Fruit fly (Drosophila melanogaster): ENCODE measurements around the gene sgl.

Gene sgl

dm6 chr3L:6981823-6982222 is 17.3 kb upstream of the sgl start (continued):
- no peak for TF ChIP-seq CG17612 (GFP tag; IDR thresholded peaks at IDR 0.05)
- TF ChIP-seq CG34422 (GFP tag; IDR thresholded peaks at IDR 0.05): no peak
- no peak for TF ChIP-seq CG13624 (GFP tag; optimal IDR thresholded peaks at IDR 0.05)
- TF ChIP-seq Xbp1 (GFP tag; optimal IDR thresholded peaks at IDR 0.05): peak; percentile 38
- TF ChIP-seq CG10209 (GFP tag; optimal IDR thresholded peaks at IDR 0.05): peak; percentile 49
- TF ChIP-seq CG18262 (tag; optimal IDR thresholded peaks at IDR 0.05): peak; percentile 79
- no peak for TF ChIP-seq wek (GFP tag; optimal IDR thresholded peaks at IDR 0.05)
- no peak for TF ChIP-seq sna (GFP tag; IDR thresholded peaks at IDR 0.05; ENCODE audit: partially characterized antibody)
- no peak for TF ChIP-seq CG32767 (GFP tag; IDR thresholded peaks at IDR 0.05)
- no peak for TF ChIP-seq CG31388 (GFP tag; optimal IDR thresholded peaks at IDR 0.05)
- peak; percentile 44 for TF ChIP-seq CG31441 (GFP tag; IDR thresholded peaks at IDR 0.05)
- TF ChIP-seq Atf6 (GFP tag; IDR thresholded peaks at IDR 0.05): no peak
- TF ChIP-seq MTF-1 (GFP tag; optimal IDR thresholded peaks at IDR 0.05; ENCODE audit: borderline replicate concordance): no peak
- TF ChIP-seq CG8924 (tag; optimal IDR thresholded peaks at IDR 0.05): peak; percentile 68
- TF ChIP-seq Stat92E (GFP tag; optimal IDR thresholded peaks at IDR 0.05): no peak
- peak; percentile 2 for TF ChIP-seq ind (GFP tag; optimal IDR thresholded peaks at IDR 0.05)
- no peak for TF ChIP-seq Fer2 (tag; optimal IDR thresholded peaks at IDR 0.05)
- no peak for TF ChIP-seq br (optimal IDR thresholded peaks at IDR 0.05)
- peak; percentile 25 for TF ChIP-seq CG2875 (GFP tag; optimal IDR thresholded peaks at IDR 0.05)
- TF ChIP-seq row (GFP tag; IDR thresholded peaks at IDR 0.05): peak; percentile 52
- TF ChIP-seq maf-S (GFP tag; optimal IDR thresholded peaks at IDR 0.05): no peak
- peak; percentile 34 for TF ChIP-seq CG9437 (GFP tag; optimal IDR thresholded peaks at IDR 0.05)
- no peak for TF ChIP-seq bbx (GFP tag; IDR thresholded peaks at IDR 0.05; ENCODE audit: partially characterized antibody)
- TF ChIP-seq ap (GFP tag; IDR thresholded peaks at IDR 0.05): no peak
- TF ChIP-seq unpg (GFP tag; optimal IDR thresholded peaks at IDR 0.05): peak; percentile 48
- no peak for TF ChIP-seq mam (GFP tag; optimal IDR thresholded peaks at IDR 0.05)
- no peak for TF ChIP-seq CG4360 (GFP tag; IDR thresholded peaks at IDR 0.05)
- no peak for TF ChIP-seq ttk (GFP tag; IDR thresholded peaks at IDR 0.05)
- no peak for TF ChIP-seq NfI (GFP tag; optimal IDR thresholded peaks at IDR 0.05)
- no peak for TF ChIP-seq Gug (GFP tag; IDR thresholded peaks at IDR 0.05)
- TF ChIP-seq vnd (GFP tag; IDR thresholded peaks at IDR 0.05; ENCODE audit: partially characterized antibody): no peak
- no peak for TF ChIP-seq tx (GFP tag; optimal IDR thresholded peaks at IDR 0.05)
- TF ChIP-seq CG3407 (GFP tag; optimal IDR thresholded peaks at IDR 0.05): no peak
- TF ChIP-seq BEAF-32 (GFP tag; optimal IDR thresholded peaks at IDR 0.05): no peak
- no peak for TF ChIP-seq CG1832 (GFP tag; optimal IDR thresholded peaks at IDR 0.05)
- TF ChIP-seq stc (GFP tag; IDR thresholded peaks at IDR 0.05): peak; percentile 40; the same call in 1 of the 2 replicates
- peak; percentile 46 for TF ChIP-seq CG4424 (GFP tag; optimal IDR thresholded peaks at IDR 0.05)
- TF ChIP-seq crol (GFP tag; IDR thresholded peaks at IDR 0.05): no peak
- no peak for TF ChIP-seq CG11456 (GFP tag; IDR thresholded peaks at IDR 0.05)
- TF ChIP-seq CG17361 (GFP tag; IDR thresholded peaks at IDR 0.05): peak; percentile 74
- peak; percentile 13 for TF ChIP-seq cato (GFP tag; optimal IDR thresholded peaks at IDR 0.05; ENCODE audit: borderline replicate concordance)
- peak; percentile 76 for TF ChIP-seq zen (tag; optimal IDR thresholded peaks at IDR 0.05)
- TF ChIP-seq z (GFP tag; IDR thresholded peaks at IDR 0.05): no peak
- no peak for TF ChIP-seq CG11696 (GFP tag; IDR thresholded peaks at IDR 0.05)
- TF ChIP-seq BtbVII (GFP tag; optimal IDR thresholded peaks at IDR 0.05): no peak
- TF ChIP-seq CG2678 (tag; optimal IDR thresholded peaks at IDR 0.05): peak; percentile 45
- TF ChIP-seq CG1529 (GFP tag; optimal IDR thresholded peaks at IDR 0.05): peak; percentile 41
- no peak for TF ChIP-seq CG8944 (GFP tag; optimal IDR thresholded peaks at IDR 0.05)
- no peak for TF ChIP-seq CG16813 (GFP tag; IDR thresholded peaks at IDR 0.05; ENCODE audit: partially characterized antibody)
- no peak for TF ChIP-seq CG9797 (GFP tag; optimal IDR thresholded peaks at IDR 0.05)
- TF ChIP-seq CG17186 (GFP tag; optimal IDR thresholded peaks at IDR 0.05): no peak
- no peak for TF ChIP-seq Kr (GFP tag; optimal IDR thresholded peaks at IDR 0.05)

Data from whole organism, embryonic.